Worm (Caenorhabditis elegans) whole organism, mixed stage, embryonic: ENCODE data around the gene str-175.

Source experiments
- M03D4.4 ChIP-seq: sonication (generic microtip); optimal IDR thresholded peaks from 2 replicates; lab custom pipeline; 2017; ENCODE audit warnings: mild to moderate bottlenecking, missing genetic modification characterization, missing compliant biosample characterization
- bed-3 ChIP-seq: fragments of 200-800 bp; sonication (Bioruptor generic); optimal IDR thresholded peaks from 3 replicates; lab custom pipeline; 2018; ENCODE audit warnings: mild to moderate bottlenecking, missing genetic modification characterization, moderate library complexity, missing compliant biosample characterization
- ceh-39 ChIP-seq: fragments of 150-350 bp; optimal IDR thresholded peaks from 2 replicates; lab custom pipeline; 2014; ENCODE audit warnings: missing biosample characterization, missing genetic modification characterization
- ceh-83 ChIP-seq: fragments of 200-800 bp; sonication (Bioruptor generic); optimal IDR thresholded peaks from 2 replicates; lab custom pipeline; 2018; ENCODE audit warnings: mild to moderate bottlenecking, missing genetic modification characterization, missing compliant biosample characterization
- ces-1 ChIP-seq: fragments of 150-350 bp; optimal IDR thresholded peaks from 2 replicates; lab custom pipeline; 2014; ENCODE audit warnings: missing biosample characterization, missing genetic modification reagents, missing genetic modification characterization
- drap-1 ChIP-seq: fragments of 200-800 bp; sonication (Bioruptor generic); optimal IDR thresholded peaks from 3 replicates; lab custom pipeline; 2018; ENCODE audit warnings: mild to moderate bottlenecking, missing genetic modification characterization, missing compliant biosample characterization
- elt-1 ChIP-seq: sonication (generic microtip); optimal IDR thresholded peaks from 2 replicates; lab custom pipeline; 2017; ENCODE audit warnings: missing genetic modification characterization, mild to moderate bottlenecking, missing compliant biosample characterization, antibody characterized with exemption, moderate library complexity, borderline replicate concordance; ENCODE audit not compliant: insufficient read depth
- elt-3 ChIP-seq: fragments of 150-350 bp; optimal IDR thresholded peaks from 2 replicates; lab custom pipeline; 2014; ENCODE audit warnings: missing biosample characterization, missing genetic modification characterization
- hlh-1 ChIP-seq: fragments of 150-350 bp; optimal IDR thresholded peaks from 2 replicates; lab custom pipeline; 2014; ENCODE audit warnings: missing biosample characterization, missing genetic modification reagents, missing genetic modification characterization
- lin-13 ChIP-seq: fragments of 150-350 bp; optimal IDR thresholded peaks from 2 replicates; lab custom pipeline; 2014; ENCODE audit warnings: missing biosample characterization, missing genetic modification characterization
- lin-32 ChIP-seq: fragments of 200-800 bp; sonication (Bioruptor generic); optimal IDR thresholded peaks from 2 replicates; lab custom pipeline; 2018; ENCODE audit warnings: mild to moderate bottlenecking, missing genetic modification characterization, missing compliant biosample characterization
- lsy-2 ChIP-seq: fragments of 150-350 bp; optimal IDR thresholded peaks from 2 replicates; lab custom pipeline; 2014; ENCODE audit warnings: missing biosample characterization, missing genetic modification characterization
- mab-5 ChIP-seq: fragments of 150-350 bp; optimal IDR thresholded peaks from 2 replicates; lab custom pipeline; 2014; ENCODE audit warnings: missing biosample characterization, missing genetic modification characterization
- mep-1 ChIP-seq: fragments of 150-350 bp; optimal IDR thresholded peaks from 2 replicates; lab custom pipeline; 2017; ENCODE audit warnings: missing biosample characterization, missing genetic modification reagents, missing genetic modification characterization, inconsistent platforms
- nhr-12 ChIP-seq: fragments of 150-350 bp; optimal IDR thresholded peaks from 2 replicates; lab custom pipeline; 2014; ENCODE audit warnings: missing biosample characterization, missing genetic modification characterization
- nhr-2 ChIP-seq: fragments of 150-350 bp; optimal IDR thresholded peaks from 2 replicates; lab custom pipeline; 2014; ENCODE audit warnings: missing biosample characterization, missing genetic modification characterization
- nhr-237 ChIP-seq: fragments of 150-350 bp; optimal IDR thresholded peaks from 2 replicates; lab custom pipeline; 2014; ENCODE audit warnings: missing biosample characterization, missing genetic modification characterization
- nhr-76 ChIP-seq: sonication (generic microtip); optimal IDR thresholded peaks from 2 replicates; lab custom pipeline; 2017; ENCODE audit warnings: missing biosample characterization, missing genetic modification characterization
- pha-4 ChIP-seq: fragments of 150-350 bp; optimal IDR thresholded peaks from 2 replicates; lab custom pipeline; 2018; ENCODE audit warnings: missing biosample characterization, missing genetic modification reagents, missing genetic modification characterization
- sem-2 ChIP-seq: fragments of 200-800 bp; sonication (Bioruptor generic); optimal IDR thresholded peaks from 2 replicates; lab custom pipeline; 2018; ENCODE audit warnings: mild to moderate bottlenecking, missing genetic modification characterization, missing compliant biosample characterization
- snpc-4 ChIP-seq: fragments of 150-350 bp; optimal IDR thresholded peaks from 2 replicates; lab custom pipeline; 2014; ENCODE audit warnings: missing biosample characterization, missing genetic modification characterization
- sptf-1 ChIP-seq: sonication (generic microtip); optimal IDR thresholded peaks from 2 replicates; lab custom pipeline; 2017; ENCODE audit warnings: mild to moderate bottlenecking, missing genetic modification characterization, moderate library complexity, missing compliant biosample characterization
- unc-120 ChIP-seq: sonication (generic microtip); optimal IDR thresholded peaks from 2 replicates; lab custom pipeline; 2017; ENCODE audit warnings: missing genetic modification characterization, missing compliant biosample characterization; ENCODE audit not compliant: poor library complexity, severe bottlenecking
- unc-39 ChIP-seq: fragments of 150-350 bp; optimal IDR thresholded peaks from 2 replicates; lab custom pipeline; 2014; ENCODE audit warnings: missing biosample characterization, missing genetic modification characterization
- zip-8 ChIP-seq: fragments of 150-350 bp; optimal IDR thresholded peaks from 2 replicates; lab custom pipeline; 2014; ENCODE audit warnings: missing biosample characterization, missing genetic modification characterization
- ztf-11 ChIP-seq: fragments of 150-350 bp; optimal IDR thresholded peaks from 2 replicates; lab custom pipeline; 2014; ENCODE audit warnings: missing biosample characterization, missing genetic modification characterization

str-175 gene

DNA sequence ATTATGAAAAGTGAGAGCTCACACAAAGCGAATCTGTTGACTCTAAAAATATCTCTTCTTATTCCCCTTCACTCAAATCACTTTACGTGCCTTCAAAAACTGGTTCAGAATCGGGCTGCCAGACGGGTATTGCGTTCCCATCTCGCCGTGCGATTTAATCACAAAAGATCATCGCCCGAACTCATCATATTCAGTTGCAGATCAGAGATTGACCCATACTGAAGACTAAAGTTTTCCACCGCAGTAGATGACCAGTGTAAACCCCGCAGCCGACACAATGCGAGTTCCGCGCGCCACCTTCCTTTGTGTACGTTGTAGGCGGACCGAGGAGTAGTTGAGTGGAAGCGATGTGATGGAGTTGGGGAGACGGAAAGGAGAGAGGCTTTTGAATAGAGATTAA, 10.2 kb upstream of the str-175 start:
- TF ChIP-seq ces-1 (peak; percentile 34), unc-120 (tag; lab: Kevin White, UChicago) (no peak), hlh-1 (tag; lab: Kevin White, UChicago) (peak; percentile 43)

DNA sequence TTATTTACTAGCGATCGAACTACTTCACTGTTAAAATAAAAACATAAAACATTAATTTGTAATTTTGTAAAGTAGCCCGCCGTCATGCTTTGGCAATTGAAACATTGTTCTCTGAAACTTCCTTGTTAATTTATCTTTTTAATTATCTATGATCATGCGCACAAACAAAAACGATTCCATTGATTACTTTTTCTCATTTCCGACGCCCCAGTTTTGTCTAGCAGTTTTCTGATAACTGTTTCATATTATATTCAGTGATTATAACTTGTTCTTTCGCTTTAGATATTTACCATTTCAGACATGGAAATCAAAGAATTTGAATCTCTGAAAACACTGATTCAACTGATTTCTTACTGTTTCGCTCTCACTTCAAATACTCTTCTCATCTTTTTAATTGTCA, 6.7 kb upstream of the str-175 start, which contains the start of gene str-170:
TSS of gene str-170 (plus strand) at position 301 of the 400 bp plus-strand sequence.
- TF ChIP-seq ceh-83 (no peak), sptf-1 (tag; lab: Kevin White, UChicago) (no peak), pha-4 (tag; lab: Kevin White, UChicago) (no peak), ztf-11 (tag; lab: Kevin White, UChicago) (no peak), lin-13 (tag; lab: Kevin White, UChicago) (no peak), elt-1 (tag; lab: Kevin White, UChicago) (no peak), zip-8 (tag; lab: Kevin White, UChicago) (no peak)

DNA sequence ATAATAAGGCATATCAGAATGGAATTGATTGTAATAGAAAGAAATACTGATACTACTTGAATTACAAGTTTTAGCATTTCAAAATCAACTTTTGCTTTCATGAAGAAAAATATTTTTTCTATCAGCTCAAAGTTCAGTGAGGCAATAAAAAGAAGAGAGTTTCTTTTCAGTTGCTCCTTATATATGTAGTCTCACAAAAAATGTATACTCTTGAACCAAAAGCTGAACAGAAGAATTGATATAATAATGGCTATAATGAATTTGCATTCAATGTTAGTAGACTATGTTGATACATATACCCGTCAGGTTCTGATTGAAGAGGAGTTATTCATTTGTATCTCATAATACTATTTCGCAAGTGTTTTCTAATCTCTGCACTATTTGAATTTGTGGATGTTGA, 4.2 kb upstream of the str-175 start, which contains the start of gene str-174:
TSS of gene str-174 (minus strand) at position 101 of the 400 bp plus-strand sequence.
- no peak for TF ChIP-seq lin-13 (tag; lab: Kevin White, UChicago)
- no peak for TF ChIP-seq nhr-12 (tag; lab: Kevin White, UChicago)
- no peak for TF ChIP-seq mep-1 (tag; lab: Kevin White, UChicago)
- TF ChIP-seq, all 35 proteins: peak for 0

DNA sequence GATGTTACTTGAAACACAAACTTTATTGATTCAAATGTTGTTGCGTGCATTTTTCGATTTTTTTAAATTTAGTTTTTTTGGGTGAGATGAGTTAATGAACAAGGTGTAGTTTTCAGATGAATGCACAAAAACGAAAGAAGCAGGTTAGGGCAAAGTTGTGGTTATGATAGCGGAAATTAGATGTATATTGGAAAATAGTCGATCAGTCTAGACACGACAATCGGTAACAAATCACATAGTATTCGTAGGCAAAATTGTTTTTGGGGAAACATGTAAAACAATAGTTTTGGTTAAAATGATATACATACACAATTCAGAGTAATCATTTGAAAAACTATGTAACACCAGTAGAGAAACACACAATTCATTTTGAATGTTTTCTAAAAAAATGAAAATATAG, 2.8 kb downstream of the str-175 start, which contains the start of gene str-172:
TSS of gene str-172 (minus strand) at position 101 of the 400 bp plus-strand sequence.
- TF ChIP-seq elt-3 (no peak), lsy-2 (no peak), unc-39 (tag; lab: Kevin White, UChicago) (no peak), nhr-2 (tag; lab: Kevin White, UChicago) (no peak)
- TF ChIP-seq, all 35 proteins: peak for 0

DNA sequence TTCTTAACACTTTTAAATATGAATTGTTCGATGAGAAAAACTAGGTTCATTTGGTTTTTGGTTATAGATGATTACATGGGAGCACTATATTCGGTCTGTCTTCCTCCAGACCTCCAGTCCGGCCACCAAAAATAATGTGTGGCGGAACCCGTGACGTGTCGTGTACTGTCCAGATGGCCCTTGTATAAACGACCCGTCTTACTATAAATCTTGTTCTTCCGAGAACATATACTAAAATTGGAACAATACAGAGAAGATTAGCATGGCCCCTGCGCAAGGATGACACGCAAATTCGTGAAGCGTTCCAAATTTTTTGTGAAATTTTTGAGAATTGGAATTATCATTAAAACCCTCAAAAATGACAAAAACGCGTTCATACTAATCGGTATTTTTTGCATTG, 3.8 kb downstream of the str-175 start:
- TF ChIP-seq lin-32 (no peak), mab-5 (tag; lab: Kevin White, UChicago) (no peak), M03D4.4 (no peak), mep-1 (tag; lab: Kevin White, UChicago) (no peak), elt-3 (no peak), sem-2 (GFP tag; lab: Kevin White, UChicago) (no peak), ztf-11 (tag; lab: Kevin White, UChicago) (no peak), bed-3 (GFP tag; lab: Kevin White, UChicago) (no peak), nhr-12 (tag; lab: Kevin White, UChicago) (no peak), elt-1 (tag; lab: Kevin White, UChicago) (no peak), drap-1 (GFP tag; lab: Kevin White, UChicago) (no peak), zip-8 (tag; lab: Kevin White, UChicago) (no peak), nhr-76 (tag; lab: Kevin White, UChicago) (no peak), nhr-2 (tag; lab: Kevin White, UChicago) (no peak), sptf-1 (tag; lab: Kevin White, UChicago) (no peak)

DNA sequence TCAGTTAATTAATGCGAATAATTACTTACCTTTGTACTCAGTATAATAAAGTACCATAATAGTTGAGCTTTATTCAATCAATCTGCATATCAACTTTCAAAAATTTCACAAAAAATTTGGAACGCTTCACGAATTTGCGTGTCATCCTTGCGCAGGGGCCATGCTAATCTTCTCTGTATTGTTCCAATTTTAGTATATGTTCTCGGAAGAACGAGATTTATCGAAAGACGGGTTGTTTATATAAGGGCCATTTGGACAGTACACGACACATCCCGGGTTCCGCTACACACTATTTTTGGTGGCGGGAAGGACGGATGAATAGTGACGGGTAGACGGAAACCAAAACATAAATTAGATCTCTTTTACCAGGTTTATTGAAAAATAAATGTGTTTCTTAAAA, 5.9 kb downstream of the str-175 start:
- TF ChIP-seq snpc-4 = no peak

DNA sequence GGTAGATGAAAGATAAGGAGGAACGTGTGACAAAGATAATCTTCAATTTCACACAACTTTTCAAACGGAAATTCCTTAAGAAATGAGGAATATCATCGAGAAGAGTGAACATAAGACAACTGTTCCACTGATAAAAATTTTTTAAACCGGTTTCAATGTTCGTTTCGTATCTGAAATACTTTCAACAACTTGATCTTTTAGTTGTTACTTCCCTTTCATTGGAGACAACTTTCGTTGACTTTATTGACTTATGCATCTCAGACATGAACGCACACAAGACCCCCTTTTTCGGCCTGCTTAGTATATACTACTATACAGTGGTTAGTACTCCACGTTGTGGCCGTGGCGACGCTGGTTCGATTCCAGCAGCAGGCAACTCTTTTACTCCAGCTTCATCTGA, 9.0 kb downstream of the str-175 start, which contains the start of the genes Y17G9A.4 and str-173:
TSS of gene Y17G9A.4 (minus strand) at position 101 of the 400 bp plus-strand sequence.
TSS of gene str-173 (plus strand) at position 325 of the 400 bp plus-strand sequence.
- no peak for TF ChIP-seq mep-1 (tag; lab: Kevin White, UChicago)
- no peak for TF ChIP-seq ceh-39 (tag; lab: Kevin White, UChicago)
- no peak for TF ChIP-seq nhr-237 (tag; lab: Kevin White, UChicago)
- no peak for TF ChIP-seq nhr-2 (tag; lab: Kevin White, UChicago)
- no peak for TF ChIP-seq nhr-76 (tag; lab: Kevin White, UChicago)
- TF ChIP-seq sem-2 (GFP tag; lab: Kevin White, UChicago) = no peak
- TF ChIP-seq elt-1 (tag; lab: Kevin White, UChicago) = no peak
- TF ChIP-seq ces-1 = no peak
